Fruit fly (Drosophila melanogaster) whole organism, embryonic: ENCODE data around the gene CG7551.

Source experiments
- ATbp ChIP-seq: fragments of 200-800 bp; sonication (Bioruptor generic); optimal IDR thresholded peaks from 2 replicates; lab custom pipeline; 2017; ENCODE audit warnings: missing biosample characterization, mild to moderate bottlenecking, missing genetic modification characterization, missing genetic modification reagents
- Atf-2 ChIP-seq: fragments of 200-800 bp; sonication (Bioruptor generic); optimal IDR thresholded peaks from 2 replicates; lab custom pipeline; 2016; ENCODE audit warnings: missing biosample characterization, missing genetic modification characterization
- B-H2 ChIP-seq: fragments of 200-800 bp; sonication (Bioruptor generic); optimal IDR thresholded peaks from 2 replicates; lab custom pipeline; 2018; ENCODE audit warnings: missing biosample characterization, mild to moderate bottlenecking, missing genetic modification characterization
- CG11696 ChIP-seq: fragments of 200-800 bp; sonication (Bioruptor generic); IDR thresholded peaks from 2 replicates; pipeline ENCODE4 v1.3.6; 2022; ENCODE audit warnings: missing biosample characterization, missing genetic modification characterization
- CG13123 ChIP-seq: fragments of 200-800 bp; sonication (Bioruptor generic); optimal IDR thresholded peaks from 2 replicates; lab custom pipeline; 2016; ENCODE audit warnings: missing biosample characterization, missing genetic modification characterization
- CG13424 ChIP-seq: fragments of 200-800 bp; sonication (Bioruptor generic); optimal IDR thresholded peaks from 2 replicates; lab custom pipeline; 2019; ENCODE audit warnings: missing biosample characterization, mild to moderate bottlenecking, missing genetic modification characterization, moderate library complexity
- CG14050 ChIP-seq: fragments of 200-800 bp; sonication (Bioruptor generic); IDR thresholded peaks from 3 replicates; pipeline ENCODE4 v1.3.6; 2022; ENCODE audit warnings: missing biosample characterization, missing genetic modification characterization
- CG14441 ChIP-seq: fragments of 200-800 bp; sonication (Bioruptor generic); IDR thresholded peaks from 2 replicates; pipeline ENCODE4 v1.3.6; 2022; ENCODE audit warnings: missing biosample characterization, missing genetic modification characterization
- CG15601 ChIP-seq: fragments of 200-800 bp; sonication (Bioruptor generic); optimal IDR thresholded peaks from 3 replicates; lab custom pipeline; 2019; ENCODE audit warnings: missing biosample characterization, mild to moderate bottlenecking, missing genetic modification characterization, moderate library complexity
- CG16863 ChIP-seq: fragments of 200-800 bp; sonication (Bioruptor generic); optimal IDR thresholded peaks from 3 replicates; lab custom pipeline; 2016; ENCODE audit warnings: missing biosample characterization, missing genetic modification characterization
- CG1792 ChIP-seq: fragments of 200-800 bp; sonication (Bioruptor generic); optimal IDR thresholded peaks from 2 replicates; lab custom pipeline; 2016; ENCODE audit warnings: missing biosample characterization, missing genetic modification characterization
- CG2120 ChIP-seq: fragments of 200-800 bp; sonication (Bioruptor generic); optimal IDR thresholded peaks from 3 replicates; lab custom pipeline; 2016; ENCODE audit warnings: missing biosample characterization, missing genetic modification characterization
- CG2712 ChIP-seq: fragments of 200-800 bp; optimal IDR thresholded peaks from 3 replicates; lab custom pipeline; 2019; ENCODE audit warnings: missing biosample characterization, mild to moderate bottlenecking, missing genetic modification characterization, moderate library complexity
- CG3065 ChIP-seq: fragments of 200-800 bp; sonication (Bioruptor generic); optimal IDR thresholded peaks from 2 replicates; lab custom pipeline; 2016; ENCODE audit warnings: missing biosample characterization, missing genetic modification characterization
- CG31224 ChIP-seq: fragments of 200-800 bp; sonication (Bioruptor generic); IDR thresholded peaks from 2 replicates; pipeline ENCODE4 v1.3.6; 2022; ENCODE audit warnings: missing biosample characterization, missing genetic modification characterization
- CG3995 ChIP-seq: fragments of 200-800 bp; sonication (Bioruptor generic); optimal IDR thresholded peaks from 3 replicates; lab custom pipeline; 2016; ENCODE audit warnings: missing biosample characterization, missing genetic modification characterization
- CG7357 ChIP-seq: fragments of 200-800 bp; sonication (Bioruptor generic); IDR thresholded peaks from 3 replicates; pipeline ENCODE4 v1.3.6; 2022; ENCODE audit warnings: missing biosample characterization, missing genetic modification characterization
- CG7928 ChIP-seq: fragments of 200-800 bp; sonication (Bioruptor generic); optimal IDR thresholded peaks from 2 replicates; lab custom pipeline; 2017; ENCODE audit warnings: missing biosample characterization, mild to moderate bottlenecking, missing genetic modification characterization
- CG8281 ChIP-seq: fragments of 200-800 bp; sonication (Bioruptor generic); optimal IDR thresholded peaks from 2 replicates; lab custom pipeline; 2018; ENCODE audit warnings: missing biosample characterization, mild to moderate bottlenecking, missing genetic modification characterization, moderate library complexity
- CG8290 ChIP-seq, 3 experiments: fragments of 200-800 bp; sonication (Bioruptor generic); optimal IDR thresholded peaks; 2 replicates each; lab custom pipeline; 2016 to 2019; ENCODE audit warnings: missing biosample characterization in 3 of 3, missing genetic modification characterization in 3 of 3, mild to moderate bottlenecking in 2 of 3, moderate library complexity in 1 of 3
- CG9437 ChIP-seq: fragments of 200-800 bp; sonication (Bioruptor generic); optimal IDR thresholded peaks from 2 replicates; lab custom pipeline; 2018; ENCODE audit warnings: missing biosample characterization, mild to moderate bottlenecking, missing genetic modification characterization
- CHES-1-like ChIP-seq: fragments of 200-800 bp; sonication (Bioruptor generic); optimal IDR thresholded peaks from 2 replicates; lab custom pipeline; 2016; ENCODE audit warnings: missing biosample characterization, missing genetic modification characterization
- Dad ChIP-seq: fragments of 200-800 bp; sonication (Bioruptor generic); optimal IDR thresholded peaks from 3 replicates; lab custom pipeline; 2016; ENCODE audit warnings: missing biosample characterization, missing genetic modification characterization
- Hmr ChIP-seq: fragments of 200-800 bp; sonication (Bioruptor generic); optimal IDR thresholded peaks from 3 replicates; lab custom pipeline; 2017; ENCODE audit warnings: mild to moderate bottlenecking, missing biosample characterization, missing genetic modification reagents, missing genetic modification characterization
- Hr78 ChIP-seq, 2 experiments: fragments of 200-800 bp in 1 of 2; fragments of >200 bp in 1 of 2; sonication (Bioruptor generic) in 1 of 2; optimal IDR thresholded peaks; 2 replicates each; lab custom pipeline; 2017 to 2019; ENCODE audit warnings: missing biosample characterization in 2 of 2, missing genetic modification characterization in 2 of 2, mild to moderate bottlenecking in 1 of 2, moderate library complexity in 1 of 2
- Lim3 ChIP-seq: fragments of 200-800 bp; sonication (Bioruptor generic); IDR thresholded peaks from 2 replicates; pipeline ENCODE4 v1.3.6; 2022; ENCODE audit warnings: missing biosample characterization, missing genetic modification characterization
- Lpt ChIP-seq: fragments of >200 bp; optimal IDR thresholded peaks from 2 replicates; lab custom pipeline; 2018; ENCODE audit warnings: missing biosample characterization, missing genetic modification characterization
- NC2β ChIP-seq: fragments of 200-800 bp; sonication (Bioruptor generic); optimal IDR thresholded peaks from 2 replicates; lab custom pipeline; 2016; ENCODE audit warnings: missing biosample characterization, missing genetic modification characterization
- Optix ChIP-seq: fragments of 200-800 bp; sonication (Bioruptor generic); IDR thresholded peaks from 3 replicates; pipeline ENCODE4 v1.3.6; 2022; ENCODE audit warnings: missing biosample characterization, missing genetic modification characterization
- Sry-δ ChIP-seq: fragments of 200-800 bp; sonication (Bioruptor generic); optimal IDR thresholded peaks from 2 replicates; lab custom pipeline; 2016; ENCODE audit warnings: missing biosample characterization, missing genetic modification characterization
- YL-1 ChIP-seq: fragments of 200-800 bp; sonication (Bioruptor generic); optimal IDR thresholded peaks from 3 replicates; lab custom pipeline; 2017; ENCODE audit warnings: missing biosample characterization, mild to moderate bottlenecking, missing genetic modification characterization
- ara ChIP-seq: fragments of 200-800 bp; sonication (Bioruptor generic); IDR thresholded peaks from 2 replicates; pipeline ENCODE4 v1.3.6; 2022; ENCODE audit warnings: missing biosample characterization, missing genetic modification characterization
- chn ChIP-seq: fragments of 200-800 bp; sonication (Bioruptor generic); optimal IDR thresholded peaks from 2 replicates; lab custom pipeline; 2016; ENCODE audit warnings: missing biosample characterization, missing genetic modification characterization
- dan ChIP-seq: fragments of 200-800 bp; sonication (Bioruptor generic); IDR thresholded peaks from 2 replicates; pipeline ENCODE4 v1.3.6; 2022; ENCODE audit warnings: missing biosample characterization, missing genetic modification characterization
- ewg ChIP-seq: fragments of 200-800 bp; sonication (Bioruptor generic); optimal IDR thresholded peaks from 3 replicates; lab custom pipeline; 2017; ENCODE audit warnings: mild to moderate bottlenecking, missing biosample characterization, missing genetic modification reagents, missing genetic modification characterization
- eyg ChIP-seq: fragments of 200-800 bp; sonication (Bioruptor generic); optimal IDR thresholded peaks from 3 replicates; lab custom pipeline; 2016; ENCODE audit warnings: missing biosample characterization, missing genetic modification characterization
- gce ChIP-seq: fragments of 200-800 bp; sonication (Bioruptor generic); IDR thresholded peaks from 3 replicates; pipeline ENCODE4 v1.3.6; 2022; ENCODE audit warnings: missing biosample characterization, missing genetic modification characterization
- her ChIP-seq: fragments of 200-800 bp; sonication (Bioruptor generic); optimal IDR thresholded peaks from 2 replicates; lab custom pipeline; 2016; ENCODE audit warnings: missing biosample characterization, missing genetic modification characterization
- hth ChIP-seq: fragments of >200 bp; optimal IDR thresholded peaks from 2 replicates; lab custom pipeline; 2017; ENCODE audit warnings: inconsistent platforms
- ken ChIP-seq: fragments of 200-800 bp; sonication (Bioruptor generic); IDR thresholded peaks from 3 replicates; pipeline ENCODE4 v1.3.6; 2022; ENCODE audit warnings: missing biosample characterization, missing genetic modification characterization
- nerfin-2 ChIP-seq: fragments of 200-800 bp; sonication (Bioruptor generic); IDR thresholded peaks from 2 replicates; pipeline ENCODE4 v1.3.6; 2022; ENCODE audit warnings: missing biosample characterization, missing genetic modification characterization; ENCODE audit not compliant: partially characterized antibody
- nmo ChIP-seq: fragments of 200-800 bp; sonication (Bioruptor generic); optimal IDR thresholded peaks from 2 replicates; lab custom pipeline; 2018; ENCODE audit warnings: missing biosample characterization, mild to moderate bottlenecking, missing genetic modification characterization, moderate library complexity
- pfk ChIP-seq: fragments of 200-800 bp; sonication (Bioruptor generic); optimal IDR thresholded peaks from 2 replicates; lab custom pipeline; 2018; ENCODE audit warnings: missing biosample characterization, mild to moderate bottlenecking, missing genetic modification characterization, moderate library complexity
- phol ChIP-seq: fragments of 200-800 bp; sonication (Bioruptor generic); optimal IDR thresholded peaks from 3 replicates; lab custom pipeline; 2018; ENCODE audit warnings: missing biosample characterization, mild to moderate bottlenecking, missing genetic modification characterization, moderate library complexity
- psq ChIP-seq: fragments of 200-800 bp; sonication (Bioruptor generic); optimal IDR thresholded peaks from 2 replicates; lab custom pipeline; 2017; ENCODE audit warnings: missing biosample characterization, missing genetic modification characterization
- repo ChIP-seq: fragments of 200-800 bp; sonication (Bioruptor generic); optimal IDR thresholded peaks from 2 replicates; lab custom pipeline; 2016; ENCODE audit warnings: missing biosample characterization, missing genetic modification characterization
- seq ChIP-seq: fragments of 200-800 bp; sonication (Bioruptor generic); IDR thresholded peaks from 2 replicates; pipeline ENCODE4 v1.3.6; 2022; ENCODE audit warnings: missing biosample characterization, missing genetic modification characterization
- stwl ChIP-seq: fragments of 200-800 bp; sonication (Bioruptor generic); optimal IDR thresholded peaks from 3 replicates; lab custom pipeline; 2018; ENCODE audit warnings: missing biosample characterization, mild to moderate bottlenecking, missing genetic modification characterization, moderate library complexity
- tgo ChIP-seq: fragments of 200-800 bp; sonication (Bioruptor generic); IDR thresholded peaks from 3 replicates; pipeline ENCODE4 v1.3.6; 2022; ENCODE audit warnings: missing biosample characterization, missing genetic modification characterization
- twi ChIP-seq: fragments of 200-800 bp; optimal IDR thresholded peaks from 2 replicates; lab custom pipeline; 2019; ENCODE audit warnings: missing biosample characterization, mild to moderate bottlenecking, missing genetic modification characterization, moderate library complexity
- wek ChIP-seq: fragments of 200-800 bp; sonication (Bioruptor generic); optimal IDR thresholded peaks from 3 replicates; lab custom pipeline; 2018; ENCODE audit warnings: missing biosample characterization, mild to moderate bottlenecking, missing genetic modification characterization, moderate library complexity

Gene CG7551

DNA sequence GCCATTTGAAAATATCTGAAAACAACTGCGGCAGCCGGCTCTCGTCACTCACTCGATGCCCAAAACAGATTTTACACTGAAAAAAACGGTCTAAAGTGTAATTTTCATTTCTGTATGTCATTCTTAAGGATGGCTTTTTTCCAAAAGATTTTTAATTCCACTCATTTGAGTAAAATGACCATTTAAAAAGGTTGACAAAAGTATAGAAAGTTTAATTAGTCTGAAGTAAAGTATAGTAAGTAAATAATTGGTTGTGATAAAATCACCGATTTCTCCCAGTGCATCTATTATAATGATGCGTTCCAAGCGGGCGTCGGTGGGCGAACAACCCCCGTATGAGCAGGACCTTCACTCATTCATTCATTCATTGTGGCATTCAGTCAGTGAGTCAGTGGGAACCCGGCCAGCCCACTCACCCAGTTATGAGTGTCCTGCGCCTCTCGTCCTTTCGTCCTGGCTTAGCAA, 35.9 kb upstream of the CG7551 start (continued):
- TF ChIP-seq stwl (tag; lab: Kevin White, UChicago): peak; percentile 33
- TF ChIP-seq psq: no peak
- peak; percentile 68 for TF ChIP-seq CG11696 (GFP tag; lab: Robert Waterston, UW)
- peak; percentile 77 for TF ChIP-seq CG15601
- peak; percentile 91 for TF ChIP-seq CG2712 (tag; lab: Kevin White, UChicago)
- TF ChIP-seq repo: peak; percentile 28
- TF ChIP-seq CG13424 (tag; lab: Kevin White, UChicago): peak; percentile 65
- no peak for TF ChIP-seq eyg
- no peak for TF ChIP-seq wek (GFP tag; lab: Kevin White, UChicago)
- TF ChIP-seq CG3995 (GFP tag; lab: Kevin White, UChicago): no peak
- TF ChIP-seq ara (GFP tag; lab: Robert Waterston, UW): peak; percentile 92
- TF ChIP-seq CG14050: peak; percentile 65; the same call in 2 of the 3 replicates
- no peak for TF ChIP-seq nerfin-2 (GFP tag; lab: Robert Waterston, UW)
- TF ChIP-seq Lpt (GFP tag; lab: Kevin White, UChicago): no peak
- peak; percentile 23 for TF ChIP-seq chn (GFP tag; lab: Kevin White, UChicago)
- TF ChIP-seq NC2β (GFP tag; lab: Kevin White, UChicago): peak; percentile 45
- peak; percentile 44; the same call in 1 of the 2 replicates for TF ChIP-seq CG14441
- no peak for TF ChIP-seq CG7928 (GFP tag; lab: Kevin White, UChicago)
- TF ChIP-seq hth: no peak
- peak; percentile 49 for TF ChIP-seq Atf-2 (GFP tag; lab: Kevin White, UChicago)
- TF ChIP-seq CG2120 (GFP tag; lab: Kevin White, UChicago): peak; percentile 46
- TF ChIP-seq CG31224 (GFP tag; lab: Robert Waterston, UW): peak; percentile 33; the same call in 1 of the 2 replicates
- TF ChIP-seq ewg: peak; percentile 46
- TF ChIP-seq gce (GFP tag; lab: Robert Waterston, UW): peak; percentile 53; the same call in 1 of the 3 replicates
- peak; percentile 92 for TF ChIP-seq nmo (GFP tag; lab: Kevin White, UChicago)
- peak; percentile 30 for TF ChIP-seq CG16863 (GFP tag; lab: Kevin White, UChicago)
- TF ChIP-seq CG13123 (GFP tag; lab: Kevin White, UChicago): peak; percentile 26
- TF ChIP-seq dan (GFP tag; lab: Robert Waterston, UW): no peak; the same call in 1 of the 2 replicates
- peak; percentile 69 for TF ChIP-seq Hmr (GFP tag; lab: Kevin White, UChicago)
- TF ChIP-seq Lim3: 0 out of 2 replicates have a peak, but pooled peaks have one; percentile 25
- peak; percentile 74; the same call in 2 of the 3 replicates for TF ChIP-seq ken (GFP tag; lab: Robert Waterston, UW)
- peak; percentile 77 for TF ChIP-seq tgo (GFP tag; lab: Robert Waterston, UW)
- peak in 1 of 2 experiments; percentile 26 for TF ChIP-seq Hr78 (GFP tag; optimal IDR thresholded peaks at IDR 0.05; lab: Kevin White, UChicago)
- TF ChIP-seq CG8290 (GFP tag; optimal IDR thresholded peaks at IDR 0.05; lab: Kevin White, UChicago): no peak
- peak in 1 of 2 experiments; percentile 25 for TF ChIP-seq CG8290 (tag; optimal IDR thresholded peaks at IDR 0.05; lab: Kevin White, UChicago)
- TF ChIP-seq CG9437 (GFP tag; lab: Kevin White, UChicago): peak; percentile 55
- TF ChIP-seq CHES-1-like (GFP tag; lab: Kevin White, UChicago): peak; percentile 44
- no peak for TF ChIP-seq Optix (GFP tag; lab: Robert Waterston, UW)
- peak; percentile 47 for TF ChIP-seq Sry-δ
- TF ChIP-seq seq (GFP tag; lab: Robert Waterston, UW): peak; percentile 69
- peak; percentile 76 for TF ChIP-seq ATbp (GFP tag; lab: Kevin White, UChicago)
- TF ChIP-seq her (GFP tag; lab: Kevin White, UChicago): no peak
- TF ChIP-seq Dad: peak; percentile 28
- TF ChIP-seq YL-1 (GFP tag; lab: Kevin White, UChicago): peak; percentile 5
- peak; percentile 89 for TF ChIP-seq phol (tag; lab: Kevin White, UChicago)
- no peak for TF ChIP-seq twi (tag; lab: Kevin White, UChicago)
- TF ChIP-seq CG7357 (GFP tag; lab: Robert Waterston, UW): peak; percentile 74
- TF ChIP-seq CG8281 (tag; lab: Kevin White, UChicago): peak; percentile 98
- no peak for TF ChIP-seq CG3065 (GFP tag; lab: Kevin White, UChicago)
- no peak for TF ChIP-seq pfk
- TF ChIP-seq CG1792: peak; percentile 78
- TF ChIP-seq B-H2 (GFP tag; lab: Kevin White, UChicago): no peak
